Worm (Caenorhabditis elegans) whole organism, L1 larva: ENCODE data around the gene srz-95.
"Not testable (repeated sequence)": the region's sequence is repeated elsewhere in the genome, so short reads cannot be mapped to it uniquely, and the experiment has no call there.

Experiments
- C04F5.9 ChIP-seq: sonication (generic microtip); optimal IDR thresholded peaks from 2 replicates; lab custom pipeline; 2016; ENCODE audit warnings: missing genetic modification characterization, missing compliant biosample characterization
- C34B4.2 ChIP-seq: sonication (generic microtip); optimal IDR thresholded peaks from 2 replicates; lab custom pipeline; 2017; ENCODE audit warnings: mild to moderate bottlenecking, missing genetic modification characterization, missing compliant biosample characterization
- F16B12.6 ChIP-seq: fragments of 150-350 bp; optimal IDR thresholded peaks from 2 replicates; lab custom pipeline; 2014; ENCODE audit warnings: missing biosample characterization, missing genetic modification characterization
- alr-1 ChIP-seq: fragments of 200-800 bp; sonication (Bioruptor generic); optimal IDR thresholded peaks from 2 replicates; lab custom pipeline; 2018; ENCODE audit warnings: borderline replicate concordance, mild to moderate bottlenecking, missing genetic modification characterization, missing compliant biosample characterization
- aly-2 ChIP-seq: fragments of 150-350 bp; optimal IDR thresholded peaks from 2 replicates; lab custom pipeline; 2014; ENCODE audit warnings: missing biosample characterization, missing genetic modification characterization
- ama-1 ChIP-seq: fragments of 150-350 bp; optimal IDR thresholded peaks from 2 replicates; lab custom pipeline; 2014
- ceh-63 ChIP-seq: fragments of 200-800 bp; sonication (Bioruptor generic); optimal IDR thresholded peaks from 2 replicates; lab custom pipeline; 2018; ENCODE audit warnings: mild to moderate bottlenecking, missing genetic modification characterization, missing compliant biosample characterization
- ceh-90 ChIP-seq: sonication (generic microtip); optimal IDR thresholded peaks from 2 replicates; lab custom pipeline; 2016; ENCODE audit warnings: missing genetic modification characterization, missing compliant biosample characterization
- efl-1 ChIP-seq, 4 experiments: fragments of 150-350 bp; optimal IDR thresholded peaks in 3 of 4; peaks in 1 of 4; 1 replicate in 1 of 4; 2 replicates in 3 of 4; lab custom pipeline; 2014; ENCODE audit warnings: missing biosample characterization in 2 of 4, missing genetic modification characterization in 2 of 4, missing genetic modification reagents in 2 of 4
- egl-27 ChIP-seq, 2 experiments: fragments of 150-350 bp in 1 of 2; sonication (generic microtip); optimal IDR thresholded peaks; 3 replicates each; lab custom pipeline; 2017 to 2018; ENCODE audit warnings: missing biosample characterization in 2 of 2, missing genetic modification characterization in 2 of 2, missing genetic modification reagents in 2 of 2
- elt-3 ChIP-seq, 6 experiments: fragments of 150-350 bp in 1 of 6; sonication (generic microtip); optimal IDR thresholded peaks; 2 replicates each; lab custom pipeline; 2017 to 2018; ENCODE audit warnings: missing biosample characterization in 6 of 6, missing genetic modification characterization in 6 of 6, inconsistent platforms in 1 of 6
- fkh-10 ChIP-seq: sonication (generic microtip); optimal IDR thresholded peaks from 2 replicates; lab custom pipeline; 2017; ENCODE audit warnings: missing biosample characterization, missing genetic modification reagents, missing genetic modification characterization
- isw-1 ChIP-seq: fragments of 200-800 bp; sonication (Bioruptor generic); IDR thresholded peaks from 2 replicates; pipeline ENCODE4 v1.3.6; 2022; ENCODE audit warnings: missing genetic modification characterization, missing compliant biosample characterization
- jun-1 ChIP-seq: fragments of 150-350 bp; optimal IDR thresholded peaks from 2 replicates; lab custom pipeline; 2014; ENCODE audit warnings: missing biosample characterization, missing genetic modification reagents, missing genetic modification characterization
- lin-13 ChIP-seq: fragments of 150-350 bp; optimal IDR thresholded peaks from 2 replicates; lab custom pipeline; 2014; ENCODE audit warnings: missing biosample characterization, missing genetic modification reagents, missing genetic modification characterization
- lin-35 ChIP-seq, 2 experiments: fragments of 150-350 bp; optimal IDR thresholded peaks; 2 replicates each; lab custom pipeline; 2014; ENCODE audit warnings: missing biosample characterization in 2 of 2, missing genetic modification characterization in 2 of 2, missing genetic modification reagents in 2 of 2
- lin-39 ChIP-seq: fragments of 150-350 bp; optimal IDR thresholded peaks from 2 replicates; lab custom pipeline; 2014; ENCODE audit warnings: missing biosample characterization, missing genetic modification reagents, missing genetic modification characterization
- lir-3 ChIP-seq: sonication (generic microtip); optimal IDR thresholded peaks from 2 replicates; lab custom pipeline; 2016; ENCODE audit warnings: mild to moderate bottlenecking, missing genetic modification characterization, moderate library complexity, missing compliant biosample characterization; ENCODE audit not compliant: poor library complexity
- mef-2 ChIP-seq: fragments of 150-350 bp; optimal IDR thresholded peaks from 2 replicates; lab custom pipeline; 2014; ENCODE audit warnings: missing biosample characterization, missing genetic modification characterization
- nhr-11 ChIP-seq: fragments of 150-350 bp; optimal IDR thresholded peaks from 2 replicates; lab custom pipeline; 2014; ENCODE audit warnings: missing biosample characterization, missing genetic modification characterization
- nhr-12 ChIP-seq: sonication (generic microtip); optimal IDR thresholded peaks from 2 replicates; lab custom pipeline; 2017; ENCODE audit warnings: missing biosample characterization, missing genetic modification characterization
- nhr-19 ChIP-seq: fragments of 200-800 bp; sonication (Bioruptor generic); conservative IDR thresholded peaks from 2 replicates; pipeline ENCODE4 v1.3.6; 2022; ENCODE audit warnings: missing genetic modification characterization, missing compliant biosample characterization
- nhr-85 ChIP-seq: sonication (generic microtip); peaks from one replicate; lab custom pipeline; 2016; ENCODE audit warnings: missing genetic modification characterization, inconsistent platforms, missing compliant biosample characterization
- pax-3 ChIP-seq: fragments of 200-800 bp; sonication (Bioruptor generic); optimal IDR thresholded peaks from 2 replicates; lab custom pipeline; 2018; ENCODE audit warnings: mild to moderate bottlenecking, missing genetic modification characterization, moderate library complexity, missing compliant biosample characterization
- pqm-1 ChIP-seq: sonication (generic microtip); optimal IDR thresholded peaks from 3 replicates; lab custom pipeline; 2017; ENCODE audit warnings: missing biosample characterization, missing genetic modification characterization
- rnt-1 ChIP-seq: sonication (generic microtip); optimal IDR thresholded peaks from 2 replicates; lab custom pipeline; 2016; ENCODE audit warnings: mild to moderate bottlenecking, missing genetic modification characterization, moderate library complexity, missing compliant biosample characterization
- swsn-7 ChIP-seq: sonication (generic microtip); optimal IDR thresholded peaks from 2 replicates; lab custom pipeline; 2016; ENCODE audit warnings: missing genetic modification characterization, missing compliant biosample characterization
- tlp-1 ChIP-seq: fragments of 150-350 bp; optimal IDR thresholded peaks from 2 replicates; lab custom pipeline; 2014; ENCODE audit warnings: missing biosample characterization, missing genetic modification characterization
- unc-130 ChIP-seq: fragments of 150-350 bp; optimal IDR thresholded peaks from 2 replicates; lab custom pipeline; 2017; ENCODE audit warnings: missing biosample characterization, missing genetic modification characterization, inconsistent platforms
- unc-62 ChIP-seq: fragments of 150-350 bp; optimal IDR thresholded peaks from 2 replicates; lab custom pipeline; 2014; ENCODE audit warnings: missing biosample characterization, missing genetic modification reagents, missing genetic modification characterization
- unc-86 ChIP-seq: sonication (generic microtip); optimal IDR thresholded peaks from 2 replicates; lab custom pipeline; 2016; ENCODE audit warnings: missing genetic modification characterization, missing compliant biosample characterization
- unc-98 ChIP-seq: fragments of 200-800 bp; sonication (Bioruptor generic); IDR thresholded peaks from 2 replicates; pipeline ENCODE4 v1.3.6; 2022; ENCODE audit warnings: missing genetic modification characterization, missing compliant biosample characterization
- xbp-1 ChIP-seq: sonication (generic microtip); optimal IDR thresholded peaks from 2 replicates; lab custom pipeline; 2016; ENCODE audit warnings: missing genetic modification characterization, missing compliant biosample characterization
- zag-1 ChIP-seq: fragments of 150-350 bp; optimal IDR thresholded peaks from 2 replicates; lab custom pipeline; 2014; ENCODE audit warnings: missing biosample characterization, missing genetic modification characterization

The srz-95 gene

DNA sequence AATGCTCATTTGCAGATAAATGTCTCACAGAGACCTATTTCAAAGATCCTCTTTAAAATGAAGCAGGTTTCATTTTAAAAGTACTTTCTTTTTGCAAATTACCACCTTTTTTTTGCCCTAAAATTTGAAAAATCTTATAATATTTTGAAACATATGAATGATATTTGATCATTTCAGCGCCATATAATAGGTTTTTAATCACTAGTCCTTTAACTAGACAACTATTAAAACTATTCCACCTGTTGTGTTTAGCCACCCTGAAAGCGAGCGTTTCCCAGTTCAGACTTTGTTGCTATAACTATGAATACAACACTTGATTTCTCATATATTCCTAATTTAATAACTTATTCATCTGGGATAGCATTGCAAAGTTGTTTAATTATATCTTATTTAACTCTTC is at the start of gene srz-95:
srz-95 (plus strand) TSS at position 301 of the 400 bp plus-strand sequence.
- TF ChIP-seq lir-3 (tag; lab: Kevin White, UChicago) (no peak), unc-62 (GFP tag; lab: Kevin White, UChicago) (no peak), rnt-1 (no peak), C04F5.9 (tag; lab: Kevin White, UChicago) (no peak), unc-98 (GFP tag; lab: Robert Waterston, UW) (no peak), aly-2 (tag; lab: Kevin White, UChicago) (no peak), F16B12.6 (tag; lab: Kevin White, UChicago) (no peak), efl-1 (optimal IDR thresholded peaks at IDR 0.05; lab: Kevin White, UChicago) (no peak), efl-1 (GFP tag; optimal IDR thresholded peaks at IDR 0.05 in 1 of 2; lab: Kevin White, UChicago) (no peak), isw-1 (no peak), C34B4.2 (no peak), tlp-1 (no peak), ama-1 (no peak), lin-39 (tag; lab: Kevin White, UChicago) (no peak), nhr-11 (tag; lab: Kevin White, UChicago) (no peak), nhr-19 (GFP tag; lab: Robert Waterston, UW) (no peak), ceh-90 (no peak), pqm-1 (tag; lab: Kevin White, UChicago) (no peak), elt-3 (tag; optimal IDR thresholded peaks at IDR 0.05; lab: Kevin White, UChicago) (no peak), mef-2 (tag; lab: Kevin White, UChicago) (no peak), xbp-1 (tag; lab: Kevin White, UChicago) (no peak)

DNA sequence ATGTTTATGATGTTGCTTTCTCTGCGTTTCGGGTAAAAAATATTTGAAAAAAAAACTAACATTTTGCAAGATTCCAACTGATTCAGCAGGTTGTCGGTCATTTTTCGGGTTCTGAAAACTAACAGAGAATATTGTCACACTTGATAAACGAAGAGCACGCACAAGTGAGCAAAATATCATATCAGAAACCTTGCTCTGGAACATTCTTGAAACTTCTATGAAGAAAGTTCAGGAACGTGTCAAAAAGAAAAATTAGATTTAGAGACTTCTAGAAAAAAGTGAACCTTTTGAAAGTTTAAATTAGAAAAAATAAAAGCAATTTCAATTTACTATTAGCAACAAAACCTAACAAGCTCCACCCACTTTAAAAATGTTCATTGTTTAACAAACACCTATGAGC is 43.8 kb upstream of the srz-95 start, which contains the start of gene fbxa-112:
fbxa-112 (minus strand) TSS at position 101 of the 400 bp plus-strand sequence.
- not testable (repeated sequence) for TF ChIP-seq mef-2 (tag; lab: Kevin White, UChicago); nhr-85; lin-39 (tag; lab: Kevin White, UChicago)

DNA sequence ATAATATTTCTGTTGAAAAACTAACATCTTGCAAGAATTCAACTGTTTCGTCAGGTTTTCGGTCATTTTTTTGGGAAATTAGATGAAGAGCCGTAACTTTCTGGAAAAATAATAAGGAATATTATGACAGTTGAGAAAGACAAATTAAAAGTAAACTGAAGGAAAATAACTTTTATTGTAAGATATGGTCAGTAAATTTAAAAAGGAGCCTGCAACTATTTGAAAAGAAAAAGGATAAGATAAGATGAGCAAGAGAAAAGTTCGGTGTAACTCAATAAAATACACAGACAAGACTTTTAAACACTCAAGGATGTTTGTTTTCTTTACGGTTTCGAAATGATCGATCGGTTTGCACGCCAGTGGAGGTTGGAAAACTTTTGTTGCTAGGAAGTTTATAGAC is 42.2 kb upstream of the srz-95 start, which contains the start of gene fbxa-111:
fbxa-111 (minus strand) TSS at position 101 of the 400 bp plus-strand sequence.
- not testable (repeated sequence) for TF ChIP-seq ceh-90; swsn-7 (tag; lab: Kevin White, UChicago); fkh-10

DNA sequence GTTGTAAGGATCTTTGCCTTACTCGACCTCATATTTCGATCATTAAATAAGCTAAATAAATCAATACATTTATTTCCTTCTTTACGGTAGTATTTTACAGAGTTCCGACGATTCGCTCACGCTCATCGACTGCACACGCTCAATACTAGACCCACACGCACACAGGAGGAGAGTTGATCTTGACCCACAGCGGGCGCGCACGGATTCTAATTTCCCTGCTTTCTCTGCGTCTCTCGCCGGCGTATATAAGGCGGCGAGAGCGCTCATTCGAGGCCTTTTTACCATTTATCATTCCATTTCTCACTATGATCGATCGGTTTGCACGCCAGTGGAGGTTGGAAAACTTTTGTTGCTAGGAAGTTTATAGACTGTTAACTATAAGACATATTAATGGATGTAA is 41.8 kb upstream of the srz-95 start:
- TF ChIP-seq alr-1 (tag; lab: Kevin White, UChicago) = no peak

DNA sequence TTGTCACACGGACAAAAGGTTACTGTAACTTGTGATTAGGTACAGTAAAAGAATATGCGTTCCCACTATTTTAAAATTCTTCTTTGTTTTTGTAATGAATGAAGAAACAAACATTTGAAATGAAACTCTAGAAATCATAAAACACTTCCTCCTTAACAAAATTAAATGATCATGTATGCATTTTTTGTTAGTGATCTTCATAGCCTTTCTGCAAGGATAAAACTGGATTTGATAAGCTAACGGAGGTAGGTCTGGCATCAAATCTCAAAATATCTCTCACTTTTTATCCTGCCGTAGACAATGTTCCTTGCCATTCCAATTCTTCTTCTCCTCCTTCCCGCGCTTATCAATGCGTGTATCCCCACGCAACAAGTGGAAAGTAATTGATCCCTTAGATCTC is 40.3 kb upstream of the srz-95 start, which contains the start of gene clec-238:
clec-238 (plus strand) TSS at position 301 of the 400 bp plus-strand sequence.
- TF ChIP-seq ceh-63 (no peak), elt-3 (tag; optimal IDR thresholded peaks at IDR 0.05; lab: Kevin White, UChicago) (no peak), nhr-19 (GFP tag; lab: Robert Waterston, UW) (no peak), pax-3 (tag; lab: Kevin White, UChicago) (no peak), unc-86 (tag; lab: Kevin White, UChicago) (no peak), efl-1 (optimal IDR thresholded peaks at IDR 0.05; lab: Kevin White, UChicago) (no peak), efl-1 (GFP tag; optimal IDR thresholded peaks at IDR 0.05 in 1 of 2; lab: Kevin White, UChicago) (no peak), isw-1 (no peak), nhr-85 (no peak), unc-130 (tag; lab: Kevin White, UChicago) (no peak), F16B12.6 (tag; lab: Kevin White, UChicago) (no peak), swsn-7 (tag; lab: Kevin White, UChicago) (no peak), egl-27 (tag; optimal IDR thresholded peaks at IDR 0.05; lab: Kevin White, UChicago) (no peak), jun-1 (no peak), pqm-1 (tag; lab: Kevin White, UChicago) (no peak), nhr-12 (tag; lab: Kevin White, UChicago) (no peak), zag-1 (tag; lab: Kevin White, UChicago) (no peak), nhr-11 (tag; lab: Kevin White, UChicago) (no peak), lin-13 (no peak), C34B4.2 (no peak), lin-35 (GFP tag; optimal IDR thresholded peaks at IDR 0.05; lab: Kevin White, UChicago) (no peak)
